Fruit fly (Drosophila melanogaster) whole organism, embryonic: ENCODE results near the gene CG17343.

Experiments used
- CG10462 ChIP-seq: fragments of 200-800 bp; sonication (Bioruptor generic); optimal IDR thresholded peaks from 2 replicates; lab custom pipeline; 2016; ENCODE audit warnings: missing biosample characterization, missing genetic modification characterization
- CG12659 ChIP-seq: fragments of 200-800 bp; sonication (Bioruptor generic); optimal IDR thresholded peaks from 3 replicates; lab custom pipeline; 2017; ENCODE audit warnings: mild to moderate bottlenecking, missing biosample characterization, missing genetic modification reagents, missing genetic modification characterization
- CG7556 ChIP-seq: fragments of 200-800 bp; sonication (Bioruptor generic); optimal IDR thresholded peaks from 2 replicates; lab custom pipeline; 2017; ENCODE audit warnings: missing biosample characterization, mild to moderate bottlenecking, missing genetic modification characterization
- E2f2 ChIP-seq: fragments of 200-800 bp; sonication (Bioruptor generic); IDR thresholded peaks from 2 replicates; pipeline ENCODE4 v1.3.6; 2022; ENCODE audit warnings: missing biosample characterization, missing genetic modification characterization
- Elba2 ChIP-seq: fragments of 200-800 bp; sonication (Bioruptor generic); optimal IDR thresholded peaks from 3 replicates; lab custom pipeline; 2016; ENCODE audit warnings: missing biosample characterization, missing genetic modification characterization
- HmgZ ChIP-seq: fragments of 200-800 bp; sonication (Bioruptor generic); optimal IDR thresholded peaks from 2 replicates; lab custom pipeline; 2018; ENCODE audit warnings: missing biosample characterization, mild to moderate bottlenecking, missing genetic modification characterization
- Jarid2 ChIP-seq: fragments of 200-800 bp; sonication (Bioruptor generic); optimal IDR thresholded peaks from 3 replicates; lab custom pipeline; 2017; ENCODE audit warnings: mild to moderate bottlenecking, missing biosample characterization, missing genetic modification reagents, missing genetic modification characterization
- Lhr ChIP-seq: fragments of 200-800 bp; sonication (Bioruptor generic); optimal IDR thresholded peaks from 3 replicates; lab custom pipeline; 2017; ENCODE audit warnings: mild to moderate bottlenecking, missing biosample characterization, missing genetic modification reagents, missing genetic modification characterization
- Scr ChIP-seq: fragments of 200-800 bp; sonication (Bioruptor generic); IDR thresholded peaks from 2 replicates; pipeline ENCODE4 v1.3.6; 2022; ENCODE audit warnings: missing biosample characterization, missing genetic modification characterization; ENCODE audit not compliant: partially characterized antibody
- Sry-δ ChIP-seq: fragments of 200-800 bp; sonication (Bioruptor generic); optimal IDR thresholded peaks from 2 replicates; lab custom pipeline; 2016; ENCODE audit warnings: missing biosample characterization, missing genetic modification characterization
- amos ChIP-seq: fragments of 200-800 bp; sonication (Bioruptor generic); IDR thresholded peaks from 2 replicates; pipeline ENCODE4 v1.3.6; 2022; ENCODE audit warnings: missing biosample characterization, missing genetic modification characterization; ENCODE audit not compliant: partially characterized antibody
- aop ChIP-seq: fragments of 200-800 bp; sonication (Bioruptor generic); IDR thresholded peaks from 2 replicates; pipeline ENCODE4 v1.3.6; 2022; ENCODE audit warnings: missing biosample characterization, missing genetic modification characterization
- ato ChIP-seq: fragments of 200-800 bp; sonication (Bioruptor generic); IDR thresholded peaks from 2 replicates; pipeline ENCODE4 v1.3.6; 2022; ENCODE audit warnings: missing biosample characterization, missing genetic modification characterization; ENCODE audit not compliant: partially characterized antibody
- bab2 ChIP-seq: fragments of 200-800 bp; sonication (Bioruptor generic); optimal IDR thresholded peaks from 2 replicates; lab custom pipeline; 2016; ENCODE audit warnings: missing biosample characterization, missing genetic modification characterization
- chinmo ChIP-seq: fragments of 200-800 bp; sonication (Bioruptor generic); IDR thresholded peaks from 4 replicates; pipeline ENCODE4 v1.3.6; 2022; ENCODE audit warnings: missing biosample characterization, missing genetic modification characterization; ENCODE audit not compliant: partially characterized antibody
- crc ChIP-seq: fragments of 200-800 bp; sonication (Bioruptor generic); optimal IDR thresholded peaks from 2 replicates; lab custom pipeline; 2016; ENCODE audit warnings: missing biosample characterization, missing genetic modification characterization
- hb ChIP-seq: fragments of 200-800 bp; sonication (Bioruptor generic); IDR thresholded peaks from 3 replicates; pipeline ENCODE4 v1.3.6; 2022; ENCODE audit warnings: missing biosample characterization, missing genetic modification characterization; ENCODE audit not compliant: partially characterized antibody
- inv ChIP-seq: fragments of 200-800 bp; sonication (Bioruptor generic); IDR thresholded peaks from 2 replicates; pipeline ENCODE4 v1.3.6; 2022; ENCODE audit warnings: missing biosample characterization, missing genetic modification characterization; ENCODE audit not compliant: partially characterized antibody
- knrl ChIP-seq: fragments of 200-800 bp; sonication (Bioruptor generic); IDR thresholded peaks from 3 replicates; pipeline ENCODE4 v1.3.6; 2022; ENCODE audit warnings: missing biosample characterization, missing genetic modification characterization; ENCODE audit not compliant: partially characterized antibody
- lbe ChIP-seq: fragments of 200-800 bp; sonication (Bioruptor generic); optimal IDR thresholded peaks from 2 replicates; lab custom pipeline; 2016; ENCODE audit warnings: missing biosample characterization, mild to moderate bottlenecking, missing genetic modification characterization
- lov ChIP-seq, 2 experiments: fragments of 200-800 bp in 1 of 2; fragments of >200 bp in 1 of 2; sonication (Bioruptor generic) in 1 of 2; IDR thresholded peaks in 1 of 2; optimal IDR thresholded peaks in 1 of 2; 2 replicates in 1 of 2; 3 replicates in 1 of 2; pipeline versions ENCODE4 v1.3.6 to Lab custom; 2017 to 2022; ENCODE audit warnings: missing biosample characterization in 1 of 2, missing genetic modification characterization in 1 of 2
- tap ChIP-seq: fragments of 200-800 bp; optimal IDR thresholded peaks from 3 replicates; lab custom pipeline; 2019; ENCODE audit warnings: missing biosample characterization, mild to moderate bottlenecking, missing genetic modification characterization, moderate library complexity

The CG17343 gene

dm6 chr2L:19114183-19114776 is 49.6 kb downstream of the CG17343 start, which contains the start of gene CG10561 (continued):
- no peak for TF ChIP-seq CG7556 (GFP tag; lab: Kevin White, UChicago)
- no peak for TF ChIP-seq Lhr (GFP tag; lab: Kevin White, UChicago)
- peak; percentile 62; the same call in 1 of the 2 replicates for TF ChIP-seq amos (GFP tag; lab: Robert Waterston, UW)
- TF ChIP-seq crc (GFP tag; lab: Kevin White, UChicago), result no peak
- peak; percentile 88 for TF ChIP-seq Sry-δ (GFP tag; lab: Kevin White, UChicago)
- TF ChIP-seq E2f2, result peak; percentile 97
- no peak for TF ChIP-seq CG10462 (GFP tag; lab: Kevin White, UChicago)
- peak; percentile 69 for TF ChIP-seq ato (GFP tag; lab: Robert Waterston, UW)
- TF ChIP-seq chinmo (GFP tag; lab: Robert Waterston, UW), result peak; percentile 75; the same call in 2 of the 4 replicates
- TF ChIP-seq HmgZ (tag; lab: Kevin White, UChicago), result peak; percentile 26
- no peak for TF ChIP-seq hb (GFP tag; lab: Robert Waterston, UW)
- TF ChIP-seq tap (tag; lab: Kevin White, UChicago), result no peak
- peak; percentile 53; the same call in 2 of the 3 replicates for TF ChIP-seq knrl (GFP tag; lab: Robert Waterston, UW)
- TF ChIP-seq aop (GFP tag; lab: Robert Waterston, UW), result no peak
- 0 out of 2 replicates have a peak, but pooled peaks have one; percentile 24 for TF ChIP-seq inv (GFP tag; lab: Robert Waterston, UW)
- TF ChIP-seq CG12659 (GFP tag; lab: Kevin White, UChicago), result peak; percentile 16
- peak; percentile 90 for TF ChIP-seq Elba2 (GFP tag; lab: Kevin White, UChicago)
- peak; percentile 34 for TF ChIP-seq lbe (GFP tag; lab: Kevin White, UChicago)
- TF ChIP-seq lov (optimal IDR thresholded peaks at IDR 0.05; lab: Kevin White, UChicago), result no peak
- TF ChIP-seq lov (GFP tag; IDR thresholded peaks at IDR 0.05; lab: Robert Waterston, UW), result no peak
- TF ChIP-seq Scr (GFP tag; lab: Robert Waterston, UW), result peak; percentile 68
- TF ChIP-seq bab2 (GFP tag; lab: Kevin White, UChicago), result no peak
- no peak for TF ChIP-seq Jarid2 (GFP tag; lab: Kevin White, UChicago)
